1 fruit fly cellular context compared by ENCODE assay signal in the genomic region with DNA sequence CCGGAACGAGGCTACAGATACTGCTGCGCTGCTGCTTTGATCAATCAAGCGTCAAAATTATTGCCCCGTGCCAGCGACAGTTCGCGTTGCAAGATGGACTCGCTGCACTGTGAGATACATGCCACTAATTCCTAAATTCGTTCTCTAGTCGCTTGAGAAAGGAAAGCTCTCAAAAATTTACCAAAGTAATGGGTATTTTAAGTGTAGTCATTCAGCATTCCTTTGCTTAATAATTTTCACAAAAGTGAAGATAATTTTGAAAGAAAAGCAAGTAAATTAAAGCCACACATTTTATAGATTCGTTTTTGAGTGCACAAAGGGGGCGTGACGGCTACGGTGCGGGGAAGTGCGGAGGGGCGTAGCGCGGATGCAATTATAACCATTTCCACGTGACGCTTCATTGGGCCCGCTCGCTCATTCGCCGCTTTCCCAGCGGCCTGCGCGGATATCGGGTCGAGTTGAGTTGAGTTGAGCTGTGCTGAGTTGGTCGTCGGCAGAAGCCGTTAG.
TF ChIP-seq lines count a peak whose summit lies in the region.

No protein-coding gene starts in this region.

TF ChIP-seq in whole organism, prepupa, 60 proteins besides CTCF, POLR2A, EP300 and RAD21 (continued from another document):
- 0 out of 3 replicates have a peak, but pooled peaks have one; percentile 18 for TF ChIP-seq CG6163 (GFP tag; IDR thresholded peaks at IDR 0.05; lab: Robert Waterston, UW)
- no peak for TF ChIP-seq CG8319 (GFP tag; optimal IDR thresholded peaks at IDR 0.05; lab: Kevin White, UChicago)
